Worm (Caenorhabditis elegans) whole organism, young adult: ENCODE data around the gene F40G9.19.

Source experiments
- B0261.1 ChIP-seq: sonication (generic microtip); optimal IDR thresholded peaks from 2 replicates; lab custom pipeline; 2016; ENCODE audit warnings: mild to moderate bottlenecking, missing genetic modification characterization, moderate library complexity, missing compliant biosample characterization
- C06A6.2 ChIP-seq: fragments of 200-800 bp; sonication (Bioruptor generic); conservative IDR thresholded peaks from 2 replicates; pipeline ENCODE4 v1.3.6; 2022; ENCODE audit warnings: missing genetic modification characterization, missing compliant biosample characterization
- F37B4.10 ChIP-seq: fragments of 200-800 bp; sonication (Bioruptor generic); IDR thresholded peaks from 2 replicates; pipeline ENCODE4 v1.3.6; 2022; ENCODE audit warnings: missing genetic modification characterization, missing compliant biosample characterization
- F39B2.1 ChIP-seq: fragments of 200-800 bp; sonication (Bioruptor generic); IDR thresholded peaks from 2 replicates; pipeline ENCODE4 v1.3.6; 2022; ENCODE audit warnings: missing genetic modification reagents, missing genetic modification characterization, missing compliant biosample characterization
- F49E8.2 ChIP-seq: sonication (generic microtip); optimal IDR thresholded peaks from 3 replicates; lab custom pipeline; 2017; ENCODE audit warnings: missing genetic modification characterization, mild to moderate bottlenecking, missing compliant biosample characterization, antibody characterized with exemption, moderate library complexity; ENCODE audit not compliant: insufficient read depth
- F52B5.7 ChIP-seq: sonication (generic microtip); optimal IDR thresholded peaks from 2 replicates; lab custom pipeline; 2016; ENCODE audit warnings: mild to moderate bottlenecking, missing genetic modification characterization, missing compliant biosample characterization
- ZK185.1 ChIP-seq: sonication (generic microtip); optimal IDR thresholded peaks from 2 replicates; lab custom pipeline; 2016; ENCODE audit warnings: mild to moderate bottlenecking, missing genetic modification characterization, missing compliant biosample characterization; ENCODE audit not compliant: poor library complexity, severe bottlenecking
- ama-1 ChIP-seq, 3 experiments: fragments of 150-350 bp in 1 of 3; sonication (generic microtip) in 2 of 3; optimal IDR thresholded peaks; 2 replicates each; lab custom pipeline; 2014 to 2018; ENCODE audit warnings: missing biosample characterization in 2 of 3, missing genetic modification characterization in 2 of 3, missing genetic modification reagents in 2 of 3
- atf-7 ChIP-seq: sonication (generic microtip); optimal IDR thresholded peaks from 2 replicates; lab custom pipeline; 2017; ENCODE audit warnings: mild to moderate bottlenecking, missing genetic modification characterization, missing compliant biosample characterization
- athp-1 ChIP-seq: sonication (generic microtip); optimal IDR thresholded peaks from 2 replicates; lab custom pipeline; 2017; ENCODE audit warnings: mild to moderate bottlenecking, missing genetic modification characterization, missing compliant biosample characterization
- cebp-2 ChIP-seq: fragments of 200-800 bp; sonication (Bioruptor generic); IDR thresholded peaks from 2 replicates; pipeline ENCODE4 v1.3.6; 2022; ENCODE audit warnings: missing genetic modification characterization, missing compliant biosample characterization
- die-1 ChIP-seq: sonication (generic microtip); optimal IDR thresholded peaks from 2 replicates; lab custom pipeline; 2016; ENCODE audit warnings: missing genotype, mild to moderate bottlenecking, missing genetic modification characterization, missing compliant biosample characterization
- egrh-3 ChIP-seq: fragments of 200-800 bp; sonication (Bioruptor generic); IDR thresholded peaks from 2 replicates; pipeline ENCODE4 v1.3.6; 2022; ENCODE audit warnings: missing genetic modification reagents, missing genetic modification characterization, missing compliant biosample characterization
- ekl-4 ChIP-seq: fragments of 200-800 bp; sonication (Bioruptor generic); IDR thresholded peaks from 2 replicates; pipeline ENCODE4 v1.3.6; 2022; ENCODE audit warnings: missing genetic modification reagents, missing genetic modification characterization, missing compliant biosample characterization
- ets-4 ChIP-seq: fragments of 200-800 bp; sonication (Bioruptor generic); optimal IDR thresholded peaks from 2 replicates; lab custom pipeline; 2018; ENCODE audit warnings: mild to moderate bottlenecking, missing genetic modification characterization, missing compliant biosample characterization
- fkh-3 ChIP-seq: sonication (generic microtip); optimal IDR thresholded peaks from 2 replicates; lab custom pipeline; 2016; ENCODE audit warnings: mild to moderate bottlenecking, missing genetic modification characterization, missing compliant biosample characterization
- gei-17 ChIP-seq: fragments of 200-800 bp; sonication (Bioruptor generic); optimal IDR thresholded peaks from 2 replicates; lab custom pipeline; 2018; ENCODE audit warnings: mild to moderate bottlenecking, missing genetic modification characterization, missing compliant biosample characterization
- him-1 ChIP-seq: sonication (generic microtip); optimal IDR thresholded peaks from 2 replicates; lab custom pipeline; 2016; ENCODE audit warnings: missing genotype, missing genetic modification reagents, missing genetic modification characterization, missing compliant biosample characterization
- hsf-1 ChIP-seq: fragments of 200-800 bp; sonication (Bioruptor generic); IDR thresholded peaks from 2 replicates; pipeline ENCODE4 v1.3.6; 2022; ENCODE audit warnings: missing genetic modification reagents, missing genetic modification characterization, missing compliant biosample characterization
- lin-26 ChIP-seq: fragments of 200-800 bp; sonication (Bioruptor generic); IDR thresholded peaks from 2 replicates; pipeline ENCODE4 v1.3.6; 2022; ENCODE audit warnings: missing genetic modification reagents, missing genetic modification characterization, missing compliant biosample characterization
- lsl-1 ChIP-seq: fragments of 200-800 bp; sonication (Bioruptor generic); optimal IDR thresholded peaks from 2 replicates; lab custom pipeline; 2018; ENCODE audit warnings: mild to moderate bottlenecking, missing genetic modification characterization, moderate library complexity, missing compliant biosample characterization
- madf-10 ChIP-seq: sonication (generic microtip); optimal IDR thresholded peaks from 2 replicates; lab custom pipeline; 2016; ENCODE audit warnings: mild to moderate bottlenecking, missing genetic modification characterization, missing compliant biosample characterization
- madf-3 ChIP-seq: fragments of 200-800 bp; sonication (Bioruptor generic); IDR thresholded peaks from 2 replicates; pipeline ENCODE4 v1.3.6; 2022; ENCODE audit warnings: missing genetic modification reagents, missing genetic modification characterization, missing compliant biosample characterization
- nfya-2 ChIP-seq: fragments of 200-800 bp; sonication (Bioruptor generic); IDR thresholded peaks from 2 replicates; pipeline ENCODE4 v1.3.6; 2022; ENCODE audit warnings: missing genetic modification reagents, missing genetic modification characterization, missing compliant biosample characterization
- nfyb-1 ChIP-seq: fragments of 200-800 bp; sonication (Bioruptor generic); IDR thresholded peaks from 2 replicates; pipeline ENCODE4 v1.3.6; 2022; ENCODE audit warnings: missing genetic modification reagents, missing genetic modification characterization, missing compliant biosample characterization
- nhr-80 ChIP-seq: sonication (generic microtip); optimal IDR thresholded peaks from 2 replicates; lab custom pipeline; 2016; ENCODE audit warnings: missing genetic modification characterization, missing compliant biosample characterization
- nhr-90 ChIP-seq: sonication (generic microtip); optimal IDR thresholded peaks from 2 replicates; lab custom pipeline; 2016; ENCODE audit warnings: missing genotype, mild to moderate bottlenecking, missing genetic modification characterization, missing compliant biosample characterization
- rpc-1 ChIP-seq, 2 experiments: fragments of 150-350 bp in 1 of 2; sonication (generic microtip) in 1 of 2; optimal IDR thresholded peaks; 2 replicates each; lab custom pipeline; 2014 to 2018; ENCODE audit warnings: missing biosample characterization in 1 of 2, missing genetic modification characterization in 1 of 2, missing genetic modification reagents in 1 of 2, missing genotype in 1 of 2
- sdz-38 ChIP-seq: sonication (generic microtip); optimal IDR thresholded peaks from 2 replicates; lab custom pipeline; 2016; ENCODE audit warnings: missing genotype, missing genetic modification characterization, missing compliant biosample characterization
- snpc-4 ChIP-seq, 5 experiments: fragments of 150-350 bp in 1 of 5; sonication (generic microtip) in 4 of 5; optimal IDR thresholded peaks; 2 replicates each; lab custom pipeline; 2014 to 2018; ENCODE audit warnings: missing genetic modification characterization in 5 of 5, missing biosample characterization in 3 of 5, antibody characterized with exemption in 2 of 5, mild to moderate bottlenecking in 2 of 5, missing compliant biosample characterization in 2 of 5, missing genotype in 2 of 5, moderate library complexity in 2 of 5, missing genetic modification reagents in 1 of 5
- tbp1 ChIP-seq: fragments of 200-800 bp; sonication (Bioruptor generic); optimal IDR thresholded peaks from 2 replicates; lab custom pipeline; 2018; ENCODE audit warnings: mild to moderate bottlenecking, missing genetic modification characterization, missing compliant biosample characterization
- unc-130 ChIP-seq: sonication (generic microtip); optimal IDR thresholded peaks from 2 replicates; lab custom pipeline; 2016; ENCODE audit warnings: missing genetic modification reagents, missing genetic modification characterization, missing compliant biosample characterization
- zfh-2 ChIP-seq: fragments of 200-800 bp; sonication (Bioruptor generic); conservative IDR thresholded peaks from 2 replicates; pipeline ENCODE4 v1.3.6; 2022; ENCODE audit warnings: missing genetic modification reagents, missing genetic modification characterization, missing compliant biosample characterization
- ztf-22 ChIP-seq: fragments of 200-800 bp; sonication (Bioruptor generic); optimal IDR thresholded peaks from 2 replicates; lab custom pipeline; 2018; ENCODE audit warnings: mild to moderate bottlenecking, missing genetic modification characterization, moderate library complexity, missing compliant biosample characterization
- ztf-6 ChIP-seq: fragments of 200-800 bp; sonication (Bioruptor generic); IDR thresholded peaks from 2 replicates; pipeline ENCODE4 v1.3.6; 2022; ENCODE audit warnings: missing genetic modification reagents, missing genetic modification characterization, missing compliant biosample characterization

Gene F40G9.19

ce11 chrIII:151084-151483 lies 22.5 kb upstream of the F40G9.19 start:
- TF ChIP-seq lin-26 (GFP tag; lab: Robert Waterston, UW) (0 out of 2 replicates have a peak, but pooled peaks have one; percentile 30), F37B4.10 (GFP tag; lab: Robert Waterston, UW) (0 out of 2 replicates have a peak, but pooled peaks have one; percentile 51), F49E8.2 (tag; lab: Kevin White, UChicago) (no peak), ztf-6 (GFP tag; lab: Robert Waterston, UW) (0 out of 2 replicates have a peak, but pooled peaks have one; percentile 12), nfyb-1 (GFP tag; lab: Robert Waterston, UW) (no peak), gei-17 (GFP tag; lab: Kevin White, UChicago) (no peak), sdz-38 (no peak), snpc-4 (GFP tag; optimal IDR thresholded peaks at IDR 0.05; lab: Kevin White, UChicago) (no peak), snpc-4 (tag; optimal IDR thresholded peaks at IDR 0.05; lab: Kevin White, UChicago) (peak in 2 of 4 experiments; percentile 67 to 85), C06A6.2 (GFP tag; lab: Robert Waterston, UW) (no peak)

ce11 chrIII:154168-154567 lies 19.4 kb upstream of the F40G9.19 start:
- TF ChIP-seq nhr-80 (tag; lab: Kevin White, UChicago): peak; percentile 96
- no peak for TF ChIP-seq B0261.1
- no peak for TF ChIP-seq F52B5.7 (tag; lab: Kevin White, UChicago)
- TF ChIP-seq ztf-22 (GFP tag; lab: Kevin White, UChicago): peak; percentile 52
- TF ChIP-seq ets-4 (GFP tag; lab: Kevin White, UChicago): peak; percentile 19
- peak; percentile 40 for TF ChIP-seq atf-7
- peak; percentile 5 for TF ChIP-seq tbp1 (GFP tag; lab: Kevin White, UChicago)
- TF ChIP-seq ekl-4 (GFP tag; lab: Robert Waterston, UW): no peak

ce11 chrIII:156645-157044 lies 17.0 kb upstream of the F40G9.19 start, which contains the start of the genes zig-13 and ver-1:
Gene zig-13 (minus strand): TSS chrIII:156745.
Gene ver-1 (plus strand): TSS chrIII:156824.
- TF ChIP-seq die-1 (tag; lab: Kevin White, UChicago) (no peak), nfya-2 (GFP tag; lab: Robert Waterston, UW) (no peak), him-1 (tag; lab: Kevin White, UChicago) (no peak), athp-1 (tag; lab: Kevin White, UChicago) (no peak), madf-3 (GFP tag; lab: Robert Waterston, UW) (no peak), ztf-6 (GFP tag; lab: Robert Waterston, UW) (no peak), ZK185.1 (tag; lab: Kevin White, UChicago) (no peak), fkh-3 (tag; lab: Kevin White, UChicago) (no peak), madf-10 (tag; lab: Kevin White, UChicago) (no peak), cebp-2 (no peak), egrh-3 (GFP tag; lab: Robert Waterston, UW) (no peak), lsl-1 (GFP tag; lab: Kevin White, UChicago) (no peak), unc-130 (GFP tag; lab: Kevin White, UChicago) (no peak), tbp1 (GFP tag; lab: Kevin White, UChicago) (no peak), F39B2.1 (GFP tag; lab: Robert Waterston, UW) (no peak), rpc-1 (optimal IDR thresholded peaks at IDR 0.05; lab: Kevin White, UChicago) (no peak), rpc-1 (tag; optimal IDR thresholded peaks at IDR 0.05; lab: Kevin White, UChicago) (no peak), ama-1 (optimal IDR thresholded peaks at IDR 0.05; lab: Kevin White, UChicago) (no peak), ama-1 (GFP tag; optimal IDR thresholded peaks at IDR 0.05; lab: Kevin White, UChicago) (no peak)

ce11 chrIII:157980-158379 lies 15.6 kb upstream of the F40G9.19 start:
- TF ChIP-seq nfya-2 (GFP tag; lab: Robert Waterston, UW) (0 out of 2 replicates have a peak, but pooled peaks have one; percentile 33), zfh-2 (peak; percentile 60; the same call in 1 of the 2 replicates), lsl-1 (GFP tag; lab: Kevin White, UChicago) (no peak), lin-26 (GFP tag; lab: Robert Waterston, UW) (no peak), atf-7 (no peak), egrh-3 (GFP tag; lab: Robert Waterston, UW) (peak; percentile 34; the same call in 1 of the 2 replicates), nhr-90 (tag; lab: Kevin White, UChicago) (no peak), hsf-1 (GFP tag; lab: Robert Waterston, UW) (no peak)
